Worm (Caenorhabditis elegans) whole organism, L1 larva: Measurements from ENCODE around the gene pro-1.

Experiments used
- C16A3.4 ChIP-seq: fragments of 150-350 bp; optimal IDR thresholded peaks from 2 replicates; lab custom pipeline; 2014; ENCODE audit warnings: missing biosample characterization, missing genetic modification characterization
- F16B12.6 ChIP-seq: fragments of 150-350 bp; optimal IDR thresholded peaks from 2 replicates; lab custom pipeline; 2014; ENCODE audit warnings: missing biosample characterization, missing genetic modification characterization
- aha-1 ChIP-seq: fragments of 150-350 bp; optimal IDR thresholded peaks from 2 replicates; lab custom pipeline; 2014; ENCODE audit warnings: missing biosample characterization, missing genetic modification characterization
- alr-1 ChIP-seq: fragments of 200-800 bp; sonication (Bioruptor generic); optimal IDR thresholded peaks from 2 replicates; lab custom pipeline; 2018; ENCODE audit warnings: borderline replicate concordance, mild to moderate bottlenecking, missing genetic modification characterization, missing compliant biosample characterization
- aly-2 ChIP-seq: fragments of 150-350 bp; optimal IDR thresholded peaks from 2 replicates; lab custom pipeline; 2014; ENCODE audit warnings: missing biosample characterization, missing genetic modification characterization
- ama-1 ChIP-seq: fragments of 150-350 bp; optimal IDR thresholded peaks from 2 replicates; lab custom pipeline; 2014
- blmp-1 ChIP-seq: fragments of 150-350 bp; optimal IDR thresholded peaks from 2 replicates; lab custom pipeline; 2014; ENCODE audit warnings: missing biosample characterization, missing genetic modification characterization
- ceh-88 ChIP-seq: fragments of 200-800 bp; sonication (Bioruptor generic); IDR thresholded peaks from 2 replicates; pipeline ENCODE4 v1.3.6; 2022; ENCODE audit warnings: missing genetic modification characterization, missing compliant biosample characterization
- ceh-90 ChIP-seq: sonication (generic microtip); optimal IDR thresholded peaks from 2 replicates; lab custom pipeline; 2016; ENCODE audit warnings: missing genetic modification characterization, missing compliant biosample characterization
- efl-1 ChIP-seq, 4 experiments: fragments of 150-350 bp; optimal IDR thresholded peaks in 3 of 4; peaks in 1 of 4; 1 replicate in 1 of 4; 2 replicates in 3 of 4; lab custom pipeline; 2014; ENCODE audit warnings: missing biosample characterization in 2 of 4, missing genetic modification characterization in 2 of 4, missing genetic modification reagents in 2 of 4
- efl-3 ChIP-seq: fragments of 200-800 bp; sonication (Bioruptor generic); optimal IDR thresholded peaks from 2 replicates; lab custom pipeline; 2018; ENCODE audit warnings: mild to moderate bottlenecking, missing genetic modification characterization, missing compliant biosample characterization
- egl-27 ChIP-seq, 2 experiments: fragments of 150-350 bp in 1 of 2; sonication (generic microtip); optimal IDR thresholded peaks; 3 replicates each; lab custom pipeline; 2017 to 2018; ENCODE audit warnings: missing biosample characterization in 2 of 2, missing genetic modification characterization in 2 of 2, missing genetic modification reagents in 2 of 2
- elt-3 ChIP-seq, 6 experiments: fragments of 150-350 bp in 1 of 6; sonication (generic microtip); optimal IDR thresholded peaks; 2 replicates each; lab custom pipeline; 2017 to 2018; ENCODE audit warnings: missing biosample characterization in 6 of 6, missing genetic modification characterization in 6 of 6, inconsistent platforms in 1 of 6
- ets-5 ChIP-seq: fragments of 200-800 bp; sonication (Bioruptor generic); IDR thresholded peaks from 2 replicates; pipeline ENCODE4 v1.3.6; 2022; ENCODE audit warnings: missing genetic modification characterization, missing compliant biosample characterization
- fkh-4 ChIP-seq: sonication (generic microtip); optimal IDR thresholded peaks from 2 replicates; lab custom pipeline; 2016; ENCODE audit warnings: missing compliant biosample characterization, missing genetic modification characterization, borderline replicate concordance
- grh-1 ChIP-seq: fragments of 200-800 bp; sonication (Bioruptor generic); IDR thresholded peaks from 2 replicates; pipeline ENCODE4 v1.3.6; 2022; ENCODE audit warnings: missing genetic modification reagents, missing genetic modification characterization, missing compliant biosample characterization
- hlh-4 ChIP-seq: sonication (generic microtip); optimal IDR thresholded peaks from 2 replicates; lab custom pipeline; 2016; ENCODE audit warnings: mild to moderate bottlenecking, missing genetic modification characterization, missing compliant biosample characterization
- isw-1 ChIP-seq: fragments of 200-800 bp; sonication (Bioruptor generic); IDR thresholded peaks from 2 replicates; pipeline ENCODE4 v1.3.6; 2022; ENCODE audit warnings: missing genetic modification characterization, missing compliant biosample characterization
- lin-13 ChIP-seq: fragments of 150-350 bp; optimal IDR thresholded peaks from 2 replicates; lab custom pipeline; 2014; ENCODE audit warnings: missing biosample characterization, missing genetic modification reagents, missing genetic modification characterization
- lin-14 ChIP-seq: fragments of 200-800 bp; sonication (Bioruptor generic); optimal IDR thresholded peaks from 2 replicates; lab custom pipeline; 2018; ENCODE audit warnings: mild to moderate bottlenecking, missing genetic modification characterization, moderate library complexity, missing compliant biosample characterization
- lin-15B ChIP-seq: fragments of 150-350 bp; sonication (generic microtip); optimal IDR thresholded peaks from 3 replicates; lab custom pipeline; 2014; ENCODE audit warnings: missing biosample characterization, missing genetic modification characterization
- lin-35 ChIP-seq, 2 experiments: fragments of 150-350 bp; optimal IDR thresholded peaks; 2 replicates each; lab custom pipeline; 2014; ENCODE audit warnings: missing biosample characterization in 2 of 2, missing genetic modification characterization in 2 of 2, missing genetic modification reagents in 2 of 2
- lsy-2 ChIP-seq, 2 experiments: fragments of 150-350 bp; optimal IDR thresholded peaks; 2 replicates each; lab custom pipeline; 2014; ENCODE audit warnings: missing biosample characterization in 2 of 2, missing genetic modification characterization in 2 of 2
- mef-2 ChIP-seq: fragments of 150-350 bp; optimal IDR thresholded peaks from 2 replicates; lab custom pipeline; 2014; ENCODE audit warnings: missing biosample characterization, missing genetic modification characterization
- nhr-19 ChIP-seq: fragments of 200-800 bp; sonication (Bioruptor generic); conservative IDR thresholded peaks from 2 replicates; pipeline ENCODE4 v1.3.6; 2022; ENCODE audit warnings: missing genetic modification characterization, missing compliant biosample characterization
- nhr-20 ChIP-seq: sonication (generic microtip); optimal IDR thresholded peaks from 2 replicates; lab custom pipeline; 2016; ENCODE audit warnings: mild to moderate bottlenecking, missing genetic modification characterization, missing compliant biosample characterization
- nhr-237 ChIP-seq: fragments of 150-350 bp; optimal IDR thresholded peaks from 2 replicates; lab custom pipeline; 2014; ENCODE audit warnings: missing biosample characterization, missing genetic modification characterization
- nhr-71 ChIP-seq: sonication (generic microtip); optimal IDR thresholded peaks from 2 replicates; lab custom pipeline; 2016; ENCODE audit warnings: mild to moderate bottlenecking, missing genetic modification characterization, moderate library complexity, missing compliant biosample characterization
- nhr-77 ChIP-seq: fragments of 150-350 bp; optimal IDR thresholded peaks from 2 replicates; lab custom pipeline; 2014; ENCODE audit warnings: missing biosample characterization, missing genetic modification characterization
- nhr-84 ChIP-seq: sonication (generic microtip); optimal IDR thresholded peaks from 2 replicates; lab custom pipeline; 2017; ENCODE audit warnings: missing biosample characterization, missing genetic modification characterization
- nhr-85 ChIP-seq: sonication (generic microtip); peaks from one replicate; lab custom pipeline; 2016; ENCODE audit warnings: missing genetic modification characterization, inconsistent platforms, missing compliant biosample characterization
- nhr-90 ChIP-seq: sonication (generic microtip); optimal IDR thresholded peaks from 2 replicates; lab custom pipeline; 2016; ENCODE audit warnings: mild to moderate bottlenecking, missing genetic modification characterization, missing compliant biosample characterization; ENCODE audit not compliant: poor library complexity
- pag-3 ChIP-seq: sonication (generic microtip); optimal IDR thresholded peaks from 2 replicates; lab custom pipeline; 2017; ENCODE audit warnings: missing genetic modification characterization, mild to moderate bottlenecking, missing compliant biosample characterization, antibody characterized with exemption, borderline replicate concordance; ENCODE audit not compliant: insufficient read depth
- rnt-1 ChIP-seq: sonication (generic microtip); optimal IDR thresholded peaks from 2 replicates; lab custom pipeline; 2016; ENCODE audit warnings: mild to moderate bottlenecking, missing genetic modification characterization, moderate library complexity, missing compliant biosample characterization
- snu-23 ChIP-seq: sonication (generic microtip); optimal IDR thresholded peaks from 2 replicates; lab custom pipeline; 2016; ENCODE audit warnings: missing genetic modification characterization, missing compliant biosample characterization
- sox-4 ChIP-seq: sonication (generic microtip); optimal IDR thresholded peaks from 2 replicates; lab custom pipeline; 2016; ENCODE audit warnings: missing genetic modification characterization, missing compliant biosample characterization
- sptf-1 ChIP-seq: fragments of 150-350 bp; optimal IDR thresholded peaks from 2 replicates; lab custom pipeline; 2014; ENCODE audit warnings: missing biosample characterization, missing genetic modification characterization
- sup-37 ChIP-seq: fragments of 200-800 bp; sonication (Bioruptor generic); optimal IDR thresholded peaks from 2 replicates; lab custom pipeline; 2018; ENCODE audit warnings: mild to moderate bottlenecking, missing genetic modification characterization, missing compliant biosample characterization
- swsn-7 ChIP-seq: sonication (generic microtip); optimal IDR thresholded peaks from 2 replicates; lab custom pipeline; 2016; ENCODE audit warnings: missing genetic modification characterization, missing compliant biosample characterization
- unc-130 ChIP-seq: fragments of 150-350 bp; optimal IDR thresholded peaks from 2 replicates; lab custom pipeline; 2017; ENCODE audit warnings: missing biosample characterization, missing genetic modification characterization, inconsistent platforms
- unc-30 ChIP-seq: sonication (generic microtip); optimal IDR thresholded peaks from 2 replicates; lab custom pipeline; 2017; ENCODE audit warnings: missing biosample characterization, missing genetic modification characterization
- unc-86 ChIP-seq: sonication (generic microtip); optimal IDR thresholded peaks from 2 replicates; lab custom pipeline; 2016; ENCODE audit warnings: missing genetic modification characterization, missing compliant biosample characterization
- vab-15 ChIP-seq: sonication (generic microtip); optimal IDR thresholded peaks from 2 replicates; lab custom pipeline; 2017; ENCODE audit warnings: missing genotype, mild to moderate bottlenecking, missing genetic modification characterization, missing compliant biosample characterization
- zag-1 ChIP-seq: fragments of 150-350 bp; optimal IDR thresholded peaks from 2 replicates; lab custom pipeline; 2014; ENCODE audit warnings: missing biosample characterization, missing genetic modification characterization
- zip-4 ChIP-seq: fragments of 200-800 bp; sonication (Bioruptor generic); optimal IDR thresholded peaks from 2 replicates; lab custom pipeline; 2018; ENCODE audit warnings: mild to moderate bottlenecking, missing genetic modification characterization, moderate library complexity, missing compliant biosample characterization
- ztf-11 ChIP-seq, 2 experiments: sonication (generic microtip); optimal IDR thresholded peaks; 2 replicates each; lab custom pipeline; 2016 to 2017; ENCODE audit warnings: missing genetic modification characterization in 2 of 2, missing biosample characterization in 1 of 2, missing compliant biosample characterization in 1 of 2
- ztf-4 ChIP-seq: fragments of 150-350 bp; optimal IDR thresholded peaks from 2 replicates; lab custom pipeline; 2014; ENCODE audit warnings: missing biosample characterization, missing genetic modification characterization

pro-1 gene

DNA sequence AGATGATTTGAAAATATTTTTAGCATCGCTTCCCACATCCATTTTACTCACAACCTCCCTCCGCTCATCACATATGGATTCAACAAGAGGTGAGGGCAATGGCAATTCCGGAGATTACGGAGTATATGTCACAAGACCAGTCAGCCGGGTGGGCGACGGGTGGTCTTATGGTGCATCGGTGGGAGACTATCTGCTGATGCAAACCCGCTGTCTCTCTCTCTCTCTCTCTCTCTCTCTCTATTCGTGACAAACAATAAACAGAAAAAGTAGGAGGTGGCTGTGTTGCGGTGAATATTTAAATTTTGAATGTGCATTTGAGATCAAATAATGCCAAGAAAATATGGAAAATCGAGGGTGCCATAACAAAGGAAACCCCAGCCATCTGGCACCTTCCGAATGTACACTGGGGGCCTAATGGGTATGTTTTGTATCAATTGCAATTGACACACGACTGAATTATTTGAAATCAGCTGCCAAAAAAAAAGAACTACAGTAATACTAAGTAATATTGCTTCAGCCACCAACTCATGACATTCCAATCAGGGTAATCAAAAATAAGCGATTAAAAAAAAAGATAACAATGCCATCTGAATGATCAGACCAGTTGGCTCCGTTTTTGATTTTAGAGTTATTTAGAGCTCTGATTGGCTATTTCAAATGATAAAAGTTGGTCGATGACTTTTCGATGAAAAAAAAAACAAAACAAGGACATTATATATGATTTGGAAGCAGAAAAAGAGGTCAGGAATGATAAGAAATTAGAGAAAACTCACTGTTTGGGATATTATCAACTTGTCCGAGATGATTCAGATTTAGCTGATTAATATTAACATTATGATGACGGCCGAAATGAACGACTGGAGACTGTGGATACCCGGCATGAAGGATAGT, 6.3 kb upstream of the pro-1 start (continued):
- TF ChIP-seq unc-86 (tag; lab: Kevin White, UChicago): peak; percentile 60
- peak; percentile 33 to 51 for TF ChIP-seq lin-35 (GFP tag; optimal IDR thresholded peaks at IDR 0.05; lab: Kevin White, UChicago)
- no peak for TF ChIP-seq isw-1 (GFP tag; lab: Robert Waterston, UW)
- TF ChIP-seq nhr-19: 0 out of 2 replicates have a peak, but pooled peaks have one; percentile 1
- TF ChIP-seq sox-4 (tag; lab: Kevin White, UChicago): peak; percentile 21
- no peak; the same call in 1 of the 2 replicates for TF ChIP-seq grh-1 (GFP tag; lab: Robert Waterston, UW)
- TF ChIP-seq ceh-88 (GFP tag; lab: Robert Waterston, UW): peak; percentile 62; the same call in 1 of the 2 replicates
- TF ChIP-seq sup-37 (GFP tag; lab: Kevin White, UChicago): no peak
- peak in 1 of 2 experiments; percentile 35 for TF ChIP-seq ztf-11 (tag; optimal IDR thresholded peaks at IDR 0.05; lab: Kevin White, UChicago)
- TF ChIP-seq ztf-4 (tag; lab: Kevin White, UChicago): peak; percentile 31
- TF ChIP-seq efl-3: no peak
- TF ChIP-seq hlh-4 (tag; lab: Kevin White, UChicago): no peak
- peak; percentile 30 for TF ChIP-seq nhr-20 (tag; lab: Kevin White, UChicago)
- TF ChIP-seq mef-2 (tag; lab: Kevin White, UChicago): peak; percentile 18
- TF ChIP-seq C16A3.4 (tag; lab: Kevin White, UChicago): no peak
- peak in 1 of 6 experiments; percentile 18 for TF ChIP-seq elt-3 (tag; optimal IDR thresholded peaks at IDR 0.05; lab: Kevin White, UChicago)
- TF ChIP-seq ama-1 (lab: Kevin White, UChicago): peak; percentile 88
- TF ChIP-seq ceh-90 (tag; lab: Kevin White, UChicago): no peak
- TF ChIP-seq F16B12.6 (tag; lab: Kevin White, UChicago): no peak
- no peak for TF ChIP-seq nhr-84
- TF ChIP-seq aly-2 (tag; lab: Kevin White, UChicago): peak; percentile 28
- no peak for TF ChIP-seq aha-1 (tag; lab: Kevin White, UChicago)
- peak; percentile 63 for TF ChIP-seq lin-14 (GFP tag; lab: Kevin White, UChicago)
- no peak for TF ChIP-seq nhr-77 (tag; lab: Kevin White, UChicago)
- peak; percentile 24 for TF ChIP-seq snu-23 (GFP tag; lab: Kevin White, UChicago)
- TF ChIP-seq swsn-7 (tag; lab: Kevin White, UChicago): no peak
- peak; percentile 35 for TF ChIP-seq lin-13

- TF ChIP-seq ets-5 (GFP tag; lab: Robert Waterston, UW) (0 out of 2 replicates have a peak, but pooled peaks have one; percentile 44), pag-3 (tag; lab: Kevin White, UChicago) (no peak), sptf-1 (no peak), grh-1 (GFP tag; lab: Robert Waterston, UW) (peak; percentile 33; the same call in 1 of the 2 replicates), lin-35 (GFP tag; optimal IDR thresholded peaks at IDR 0.05; lab: Kevin White, UChicago) (peak in 1 of 2 experiments; percentile 3), nhr-90 (no peak), nhr-85 (peak; percentile 67)
Measured at ce11 chrII:10547311-10547710, 5.5 kb upstream of the pro-1 start.

DNA sequence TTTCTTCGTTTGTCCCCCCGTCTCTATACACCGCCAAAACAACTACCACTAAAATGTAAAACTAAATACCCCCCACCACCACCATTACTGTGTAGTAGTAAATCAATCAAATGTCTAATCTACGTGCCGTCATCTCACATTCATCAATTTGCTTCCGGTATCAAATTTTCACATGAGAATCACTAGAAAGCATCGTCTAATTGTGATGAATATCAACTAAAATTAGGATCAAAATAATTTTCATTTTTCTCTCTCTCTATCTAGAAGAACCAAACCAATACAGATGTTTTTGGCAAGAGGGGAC, 4.9 kb upstream of the pro-1 start:
- TF ChIP-seq rnt-1 (tag; lab: Kevin White, UChicago) (peak; percentile 31), lin-15B (tag; lab: Kevin White, UChicago) (no peak), unc-30 (no peak), egl-27 (tag; optimal IDR thresholded peaks at IDR 0.05; lab: Kevin White, UChicago) (no peak), zip-4 (GFP tag; lab: Kevin White, UChicago) (peak; percentile 19), ets-5 (GFP tag; lab: Robert Waterston, UW) (no peak), ama-1 (lab: Kevin White, UChicago) (peak; percentile 47), lsy-2 (tag; optimal IDR thresholded peaks at IDR 0.05; lab: Kevin White, UChicago) (peak in 1 of 2 experiments; percentile 13), nhr-71 (peak; percentile 43), ztf-11 (tag; optimal IDR thresholded peaks at IDR 0.05; lab: Kevin White, UChicago) (peak in 1 of 2 experiments; percentile 8), snu-23 (GFP tag; lab: Kevin White, UChicago) (peak; percentile 6), alr-1 (tag; lab: Kevin White, UChicago) (no peak), zag-1 (tag; lab: Kevin White, UChicago) (no peak), efl-1 (optimal IDR thresholded peaks at IDR 0.05; lab: Kevin White, UChicago) (no peak), efl-1 (GFP tag; optimal IDR thresholded peaks at IDR 0.05 in 1 of 2; lab: Kevin White, UChicago) (peak in 1 of 2 experiments; percentile 81), nhr-237 (tag; lab: Kevin White, UChicago) (no peak), unc-130 (tag; lab: Kevin White, UChicago) (no peak), fkh-4 (tag; lab: Kevin White, UChicago) (no peak), blmp-1 (tag; lab: Kevin White, UChicago) (peak; percentile 21), C16A3.4 (tag; lab: Kevin White, UChicago) (peak; percentile 16), vab-15 (no peak)
